Worm (Caenorhabditis elegans) whole organism, young adult: Measurements from ENCODE around the gene C06E4.2.
A peak's percentile ranks its signal among the peaks of the same experiment; 100 is the strongest.

ENCODE experiments used
- B0336.3 ChIP-seq: fragments of 200-800 bp; sonication (Bioruptor generic); IDR thresholded peaks from 2 replicates; pipeline ENCODE4 v1.3.6; 2022; ENCODE audit warnings: missing genetic modification characterization, missing compliant biosample characterization
- C06A6.2 ChIP-seq: fragments of 200-800 bp; sonication (Bioruptor generic); conservative IDR thresholded peaks from 2 replicates; pipeline ENCODE4 v1.3.6; 2022; ENCODE audit warnings: missing genetic modification characterization, missing compliant biosample characterization
- C17E4.6 ChIP-seq: fragments of 200-800 bp; sonication (Bioruptor generic); IDR thresholded peaks from 2 replicates; pipeline ENCODE4 v1.3.6; 2022; ENCODE audit warnings: missing genetic modification reagents, missing genetic modification characterization, missing compliant biosample characterization
- F52B5.7 ChIP-seq: sonication (generic microtip); optimal IDR thresholded peaks from 2 replicates; lab custom pipeline; 2016; ENCODE audit warnings: mild to moderate bottlenecking, missing genetic modification characterization, missing compliant biosample characterization
- F55B11.4 ChIP-seq: sonication (generic microtip); optimal IDR thresholded peaks from 2 replicates; lab custom pipeline; 2016; ENCODE audit warnings: missing compliant biosample characterization, missing genetic modification characterization, borderline replicate concordance; ENCODE audit not compliant: insufficient read depth
- K11D2.4 ChIP-seq: fragments of 200-800 bp; sonication (Bioruptor generic); IDR thresholded peaks from 2 replicates; pipeline ENCODE4 v1.3.6; 2022; ENCODE audit warnings: missing genetic modification reagents, missing genetic modification characterization, missing compliant biosample characterization
- T26A5.8 ChIP-seq: sonication (generic microtip); optimal IDR thresholded peaks from 2 replicates; lab custom pipeline; 2016; ENCODE audit warnings: missing genetic modification characterization, missing compliant biosample characterization
- Y53F4B.3 ChIP-seq: fragments of 200-800 bp; sonication (Bioruptor generic); IDR thresholded peaks from 2 replicates; pipeline ENCODE4 v1.3.6; 2022; ENCODE audit warnings: missing genetic modification reagents, missing genetic modification characterization, missing compliant biosample characterization
- Y79H2A.3 ChIP-seq: fragments of 200-800 bp; sonication (Bioruptor generic); conservative IDR thresholded peaks from 2 replicates; pipeline ENCODE4 v1.3.6; 2022; ENCODE audit warnings: missing genetic modification reagents, missing genetic modification characterization, missing compliant biosample characterization
- ama-1 ChIP-seq, 3 experiments: fragments of 150-350 bp in 1 of 3; sonication (generic microtip) in 2 of 3; optimal IDR thresholded peaks; 2 replicates each; lab custom pipeline; 2014 to 2018; ENCODE audit warnings: missing biosample characterization in 2 of 3, missing genetic modification characterization in 2 of 3, missing genetic modification reagents in 2 of 3
- athp-1 ChIP-seq: sonication (generic microtip); optimal IDR thresholded peaks from 2 replicates; lab custom pipeline; 2017; ENCODE audit warnings: mild to moderate bottlenecking, missing genetic modification characterization, missing compliant biosample characterization
- attf-3 ChIP-seq: fragments of 200-800 bp; sonication (Bioruptor generic); conservative IDR thresholded peaks from 2 replicates; pipeline ENCODE4 v1.3.6; 2022; ENCODE audit warnings: missing genetic modification reagents, missing genetic modification characterization, missing compliant biosample characterization
- cebp-1 ChIP-seq, 2 experiments: fragments of 200-800 bp in 1 of 2; sonication (Bioruptor generic) in 1 of 2; sonication (generic microtip) in 1 of 2; IDR thresholded peaks in 1 of 2; optimal IDR thresholded peaks in 1 of 2; 2 replicates each; pipeline versions ENCODE4 v1.3.6 to Lab custom; 2017 to 2022; ENCODE audit warnings: missing compliant biosample characterization in 2 of 2, missing genetic modification characterization in 2 of 2, mild to moderate bottlenecking in 1 of 2, missing genetic modification reagents in 1 of 2, moderate library complexity in 1 of 2
- cebp-2 ChIP-seq: fragments of 200-800 bp; sonication (Bioruptor generic); IDR thresholded peaks from 2 replicates; pipeline ENCODE4 v1.3.6; 2022; ENCODE audit warnings: missing genetic modification characterization, missing compliant biosample characterization
- ceh-100 ChIP-seq: fragments of 200-800 bp; sonication (Bioruptor generic); IDR thresholded peaks from 2 replicates; pipeline ENCODE4 v1.3.6; 2022; ENCODE audit warnings: missing genetic modification reagents, missing genetic modification characterization, missing compliant biosample characterization
- ceh-27 ChIP-seq: fragments of 200-800 bp; sonication (Bioruptor generic); optimal IDR thresholded peaks from 2 replicates; lab custom pipeline; 2018; ENCODE audit warnings: mild to moderate bottlenecking, missing genetic modification characterization, moderate library complexity, missing compliant biosample characterization
- ceh-91 ChIP-seq: fragments of 200-800 bp; sonication (Bioruptor generic); IDR thresholded peaks from 2 replicates; pipeline ENCODE4 v1.3.6; 2022; ENCODE audit warnings: missing genetic modification reagents, missing genetic modification characterization, missing compliant biosample characterization
- die-1 ChIP-seq: sonication (generic microtip); optimal IDR thresholded peaks from 2 replicates; lab custom pipeline; 2016; ENCODE audit warnings: missing genotype, mild to moderate bottlenecking, missing genetic modification characterization, missing compliant biosample characterization
- dox-1 ChIP-seq: fragments of 200-800 bp; sonication (Bioruptor generic); IDR thresholded peaks from 2 replicates; pipeline ENCODE4 v1.3.6; 2022; ENCODE audit warnings: missing genetic modification reagents, missing genetic modification characterization, missing compliant biosample characterization
- dpff-1 ChIP-seq: sonication (generic microtip); optimal IDR thresholded peaks from 2 replicates; lab custom pipeline; 2017; ENCODE audit warnings: mild to moderate bottlenecking, missing genetic modification characterization, missing compliant biosample characterization
- gei-17 ChIP-seq: fragments of 200-800 bp; sonication (Bioruptor generic); optimal IDR thresholded peaks from 2 replicates; lab custom pipeline; 2018; ENCODE audit warnings: mild to moderate bottlenecking, missing genetic modification characterization, missing compliant biosample characterization
- him-1 ChIP-seq: sonication (generic microtip); optimal IDR thresholded peaks from 2 replicates; lab custom pipeline; 2016; ENCODE audit warnings: missing genotype, missing genetic modification reagents, missing genetic modification characterization, missing compliant biosample characterization
- hmg-1.2 ChIP-seq: fragments of 200-800 bp; sonication (Bioruptor generic); IDR thresholded peaks from 2 replicates; pipeline ENCODE4 v1.3.6; 2022; ENCODE audit warnings: missing genetic modification reagents, missing genetic modification characterization, missing compliant biosample characterization
- hrde-1 ChIP-seq: sonication (generic microtip); optimal IDR thresholded peaks from 2 replicates; lab custom pipeline; 2016; ENCODE audit warnings: missing genetic modification characterization, mild to moderate bottlenecking, missing compliant biosample characterization, moderate library complexity, missing genotype, missing genetic modification reagents, borderline replicate concordance
- hsf-1 ChIP-seq: fragments of 200-800 bp; sonication (Bioruptor generic); IDR thresholded peaks from 2 replicates; pipeline ENCODE4 v1.3.6; 2022; ENCODE audit warnings: missing genetic modification reagents, missing genetic modification characterization, missing compliant biosample characterization
- lag-1 ChIP-seq: fragments of 200-800 bp; sonication (Bioruptor generic); IDR thresholded peaks from 2 replicates; pipeline ENCODE4 v1.3.6; 2022; ENCODE audit warnings: missing genetic modification reagents, missing genetic modification characterization, missing compliant biosample characterization
- let-526 ChIP-seq: fragments of 200-800 bp; sonication (Bioruptor generic); IDR thresholded peaks from 2 replicates; pipeline ENCODE4 v1.3.6; 2022; ENCODE audit warnings: missing genetic modification reagents, missing genetic modification characterization, missing compliant biosample characterization
- lin-35 ChIP-seq, 3 experiments: fragments of 150-350 bp in 2 of 3; sonication (generic microtip) in 1 of 3; optimal IDR thresholded peaks; 2 replicates each; lab custom pipeline; 2014 to 2018; ENCODE audit warnings: missing biosample characterization in 3 of 3, missing genetic modification characterization in 3 of 3, missing genetic modification reagents in 3 of 3
- lin-40 ChIP-seq: sonication (generic microtip); optimal IDR thresholded peaks from 2 replicates; lab custom pipeline; 2016; ENCODE audit warnings: missing genetic modification characterization, mild to moderate bottlenecking, missing compliant biosample characterization, missing genotype, missing genetic modification reagents
- lir-1 ChIP-seq: fragments of 200-800 bp; sonication (Bioruptor generic); conservative IDR thresholded peaks from 2 replicates; pipeline ENCODE4 v1.3.6; 2022; ENCODE audit warnings: missing genetic modification reagents, missing genetic modification characterization, missing compliant biosample characterization
- lsl-1 ChIP-seq: fragments of 200-800 bp; sonication (Bioruptor generic); optimal IDR thresholded peaks from 2 replicates; lab custom pipeline; 2018; ENCODE audit warnings: mild to moderate bottlenecking, missing genetic modification characterization, moderate library complexity, missing compliant biosample characterization
- madf-3 ChIP-seq: fragments of 200-800 bp; sonication (Bioruptor generic); IDR thresholded peaks from 2 replicates; pipeline ENCODE4 v1.3.6; 2022; ENCODE audit warnings: missing genetic modification reagents, missing genetic modification characterization, missing compliant biosample characterization
- mel-28 ChIP-seq: sonication (generic microtip); optimal IDR thresholded peaks from 2 replicates; lab custom pipeline; 2016; ENCODE audit warnings: borderline replicate concordance, mild to moderate bottlenecking, missing genetic modification characterization, missing compliant biosample characterization
- mxl-1 ChIP-seq: sonication (generic microtip); optimal IDR thresholded peaks from 2 replicates; lab custom pipeline; 2016; ENCODE audit warnings: missing genetic modification characterization, missing compliant biosample characterization
- nfya-1 ChIP-seq: sonication (generic microtip); optimal IDR thresholded peaks from 2 replicates; lab custom pipeline; 2017; ENCODE audit warnings: antibody characterized with exemption, missing compliant biosample characterization, missing genetic modification characterization, borderline replicate concordance; ENCODE audit not compliant: insufficient read depth
- nfya-2 ChIP-seq: fragments of 200-800 bp; sonication (Bioruptor generic); IDR thresholded peaks from 2 replicates; pipeline ENCODE4 v1.3.6; 2022; ENCODE audit warnings: missing genetic modification reagents, missing genetic modification characterization, missing compliant biosample characterization
- nfyb-1 ChIP-seq: fragments of 200-800 bp; sonication (Bioruptor generic); IDR thresholded peaks from 2 replicates; pipeline ENCODE4 v1.3.6; 2022; ENCODE audit warnings: missing genetic modification reagents, missing genetic modification characterization, missing compliant biosample characterization
- nhr-179 ChIP-seq: sonication (generic microtip); optimal IDR thresholded peaks from 2 replicates; lab custom pipeline; 2016; ENCODE audit warnings: mild to moderate bottlenecking, missing genetic modification characterization, missing compliant biosample characterization
- nhr-90 ChIP-seq: sonication (generic microtip); optimal IDR thresholded peaks from 2 replicates; lab custom pipeline; 2016; ENCODE audit warnings: missing genotype, mild to moderate bottlenecking, missing genetic modification characterization, missing compliant biosample characterization
- pha-4 ChIP-seq: fragments of 150-350 bp; sonication (generic microtip); optimal IDR thresholded peaks from 2 replicates; lab custom pipeline; 2014; ENCODE audit warnings: missing biosample characterization, missing genetic modification reagents, missing genetic modification characterization
- rcor-1 ChIP-seq: fragments of 200-800 bp; sonication (Bioruptor generic); IDR thresholded peaks from 2 replicates; pipeline ENCODE4 v1.3.6; 2022; ENCODE audit warnings: missing genetic modification reagents, missing genetic modification characterization, missing compliant biosample characterization
- rec-8 ChIP-seq, 2 experiments: sonication (generic microtip); optimal IDR thresholded peaks; 2 replicates each; lab custom pipeline; 2016; ENCODE audit warnings: mild to moderate bottlenecking in 2 of 2, missing genetic modification characterization in 2 of 2, missing genetic modification reagents in 2 of 2, missing genotype in 2 of 2, missing biosample characterization in 1 of 2, missing compliant biosample characterization in 1 of 2, moderate library complexity in 1 of 2
- tbx-9 ChIP-seq: sonication (generic microtip); optimal IDR thresholded peaks from 2 replicates; lab custom pipeline; 2016; ENCODE audit warnings: borderline replicate concordance, missing genetic modification characterization, inconsistent platforms, missing compliant biosample characterization
- tlf-1 ChIP-seq: fragments of 200-800 bp; sonication (Bioruptor generic); optimal IDR thresholded peaks from 2 replicates; lab custom pipeline; 2018; ENCODE audit warnings: mild to moderate bottlenecking, missing genetic modification characterization, missing compliant biosample characterization
- unc-130 ChIP-seq: sonication (generic microtip); optimal IDR thresholded peaks from 2 replicates; lab custom pipeline; 2016; ENCODE audit warnings: missing genetic modification reagents, missing genetic modification characterization, missing compliant biosample characterization
- ztf-25 ChIP-seq: fragments of 200-800 bp; sonication (Bioruptor generic); IDR thresholded peaks from 2 replicates; pipeline ENCODE4 v1.3.6; 2022; ENCODE audit warnings: missing genetic modification reagents, missing genetic modification characterization, missing compliant biosample characterization
- ztf-28 ChIP-seq: fragments of 200-800 bp; sonication (Bioruptor generic); IDR thresholded peaks from 2 replicates; pipeline ENCODE4 v1.3.6; 2022; ENCODE audit warnings: missing genetic modification reagents, missing genetic modification characterization, missing compliant biosample characterization
- ztf-6 ChIP-seq: fragments of 200-800 bp; sonication (Bioruptor generic); IDR thresholded peaks from 2 replicates; pipeline ENCODE4 v1.3.6; 2022; ENCODE audit warnings: missing genetic modification reagents, missing genetic modification characterization, missing compliant biosample characterization

C06E4.2 gene

DNA sequence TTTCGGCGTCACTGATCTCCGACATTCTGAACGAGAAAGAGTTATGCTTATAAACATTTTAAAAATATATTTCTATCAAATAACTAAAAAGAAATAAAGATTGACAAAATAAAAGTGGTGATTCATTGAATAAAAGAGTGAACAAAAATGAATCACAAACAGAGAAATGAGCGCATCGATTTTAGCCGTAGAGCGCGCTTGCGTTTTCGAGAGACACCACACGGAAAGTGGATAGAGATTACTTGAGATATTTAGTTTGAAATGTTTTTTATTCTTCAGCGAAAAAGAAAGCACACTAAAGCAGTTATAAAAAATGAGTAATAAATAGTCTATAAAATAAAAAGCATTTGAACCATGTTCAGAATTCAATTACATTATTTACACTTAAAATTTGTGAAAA, 46.6 kb upstream of the C06E4.2 start, which contains the start of gene cap-1:
Gene cap-1, minus strand, starts transcription at position 26 of the 400 bp plus-strand sequence.
- no peak for TF ChIP-seq tbx-9 (tag; lab: Kevin White, UChicago)
- TF ChIP-seq unc-130, result peak; percentile 19
- no peak for TF ChIP-seq Y53F4B.3 (GFP tag; lab: Robert Waterston, UW)
- no peak for TF ChIP-seq C06A6.2 (GFP tag; lab: Robert Waterston, UW)
- TF ChIP-seq nhr-90 (tag; lab: Kevin White, UChicago), result no peak
- no peak for TF ChIP-seq F52B5.7
- no peak for TF ChIP-seq tlf-1
- TF ChIP-seq die-1 (tag; lab: Kevin White, UChicago), result no peak
- no peak for TF ChIP-seq lin-35 (GFP tag; optimal IDR thresholded peaks at IDR 0.05; lab: Kevin White, UChicago)
- no peak for TF ChIP-seq athp-1
- no peak for TF ChIP-seq ztf-6 (GFP tag; lab: Robert Waterston, UW)
- no peak for TF ChIP-seq nhr-179 (tag; lab: Kevin White, UChicago)
- TF ChIP-seq hsf-1, result no peak
- TF ChIP-seq T26A5.8, result no peak
- peak; percentile 93 for TF ChIP-seq ceh-100 (GFP tag; lab: Robert Waterston, UW)
- TF ChIP-seq let-526 (GFP tag; lab: Robert Waterston, UW), result no peak
- no peak for TF ChIP-seq ztf-28 (GFP tag; lab: Robert Waterston, UW)
- TF ChIP-seq gei-17 (GFP tag; lab: Kevin White, UChicago), result no peak
- no peak for TF ChIP-seq hmg-1.2
- TF ChIP-seq C17E4.6 (GFP tag; lab: Robert Waterston, UW), result no peak
- TF ChIP-seq K11D2.4, result no peak
- no peak for TF ChIP-seq lir-1 (GFP tag; lab: Robert Waterston, UW)
- no peak for TF ChIP-seq him-1 (tag; lab: Kevin White, UChicago)
- TF ChIP-seq rcor-1, result no peak
- no peak for TF ChIP-seq mel-28 (tag; lab: Kevin White, UChicago)
- no peak for TF ChIP-seq cebp-2 (GFP tag; lab: Robert Waterston, UW)
- no peak for TF ChIP-seq mxl-1 (tag; lab: Kevin White, UChicago)
- no peak for TF ChIP-seq B0336.3 (GFP tag; lab: Robert Waterston, UW)
- TF ChIP-seq dox-1, result peak; percentile 67
- no peak for TF ChIP-seq nfya-2 (GFP tag; lab: Robert Waterston, UW)
- peak; percentile 38; the same call in 1 of the 2 replicates for TF ChIP-seq attf-3 (GFP tag; lab: Robert Waterston, UW)
- no peak for TF ChIP-seq Y79H2A.3 (GFP tag; lab: Robert Waterston, UW)
- TF ChIP-seq nfyb-1 (GFP tag; lab: Robert Waterston, UW), result no peak
- TF ChIP-seq cebp-1 (GFP tag; IDR thresholded peaks at IDR 0.05; lab: Robert Waterston, UW), result no peak
- peak; percentile 22 for TF ChIP-seq cebp-1 (tag; optimal IDR thresholded peaks at IDR 0.05; lab: Kevin White, UChicago)
- no peak for TF ChIP-seq nfya-1 (tag; lab: Kevin White, UChicago)
- no peak for TF ChIP-seq rec-8 (tag; optimal IDR thresholded peaks at IDR 0.05; lab: Kevin White, UChicago)
- TF ChIP-seq ceh-27 (GFP tag; lab: Kevin White, UChicago), result peak; percentile 41
- TF ChIP-seq lin-40 (tag; lab: Kevin White, UChicago), result peak; percentile 3
- TF ChIP-seq dpff-1, result no peak
- TF ChIP-seq ceh-91, result no peak
- TF ChIP-seq lsl-1 (GFP tag; lab: Kevin White, UChicago), result peak; percentile 37
- no peak for TF ChIP-seq pha-4 (tag; lab: Kevin White, UChicago)
- no peak for TF ChIP-seq hrde-1 (tag; lab: Kevin White, UChicago)
- no peak for TF ChIP-seq ztf-25 (GFP tag; lab: Robert Waterston, UW)
- no peak for TF ChIP-seq madf-3
- no peak for TF ChIP-seq ama-1 (optimal IDR thresholded peaks at IDR 0.05; lab: Kevin White, UChicago)
- TF ChIP-seq ama-1 (GFP tag; optimal IDR thresholded peaks at IDR 0.05; lab: Kevin White, UChicago), result no peak
- TF ChIP-seq lag-1 (GFP tag; lab: Robert Waterston, UW), result no peak
- no peak for TF ChIP-seq F55B11.4 (tag; lab: Kevin White, UChicago)
